Fruit fly (Drosophila melanogaster) whole organism, embryonic: Measurements from ENCODE around the gene dgt6.

Experiments
- Ada2b ChIP-seq: fragments of 200-800 bp; sonication (Bioruptor generic); IDR thresholded peaks from 2 replicates; pipeline ENCODE4 v1.3.6; 2022; ENCODE audit warnings: missing biosample characterization, missing genetic modification characterization
- Bdp1 ChIP-seq: fragments of 200-800 bp; sonication (Bioruptor generic); optimal IDR thresholded peaks from 3 replicates; lab custom pipeline; 2016; ENCODE audit warnings: missing biosample characterization, missing genetic modification characterization
- CG11398 ChIP-seq: fragments of 200-800 bp; sonication (Bioruptor generic); optimal IDR thresholded peaks from 2 replicates; lab custom pipeline; 2016; ENCODE audit warnings: missing biosample characterization, missing genetic modification characterization
- CG11456 ChIP-seq: fragments of 200-800 bp; sonication (Bioruptor generic); IDR thresholded peaks from 3 replicates; pipeline ENCODE4 v1.3.6; 2022; ENCODE audit warnings: missing biosample characterization, missing genetic modification characterization
- CG1603 ChIP-seq: fragments of 200-800 bp; sonication (Bioruptor generic); optimal IDR thresholded peaks from 2 replicates; lab custom pipeline; 2019; ENCODE audit warnings: missing biosample characterization, mild to moderate bottlenecking, missing genetic modification characterization, moderate library complexity
- CG1647 ChIP-seq: fragments of 200-800 bp; sonication (Bioruptor generic); optimal IDR thresholded peaks from 3 replicates; lab custom pipeline; 2016; ENCODE audit warnings: missing biosample characterization, missing genetic modification characterization
- CG16779 ChIP-seq: fragments of 200-800 bp; sonication (Bioruptor generic); IDR thresholded peaks from 2 replicates; pipeline ENCODE4 v1.3.6; 2022; ENCODE audit warnings: missing biosample characterization, missing genetic modification characterization
- CG2712 ChIP-seq: fragments of 200-800 bp; optimal IDR thresholded peaks from 3 replicates; lab custom pipeline; 2019; ENCODE audit warnings: missing biosample characterization, mild to moderate bottlenecking, missing genetic modification characterization, moderate library complexity
- CG30020 ChIP-seq: fragments of 200-800 bp; optimal IDR thresholded peaks from 2 replicates; lab custom pipeline; 2019; ENCODE audit warnings: missing biosample characterization, mild to moderate bottlenecking, missing genetic modification characterization, moderate library complexity
- CG30403 ChIP-seq: fragments of 200-800 bp; sonication (Bioruptor generic); optimal IDR thresholded peaks from 3 replicates; lab custom pipeline; 2016; ENCODE audit warnings: missing biosample characterization, missing genetic modification characterization
- CG3065 ChIP-seq: fragments of 200-800 bp; sonication (Bioruptor generic); optimal IDR thresholded peaks from 2 replicates; lab custom pipeline; 2016; ENCODE audit warnings: missing biosample characterization, missing genetic modification characterization
- CG34376 ChIP-seq: fragments of 200-800 bp; sonication (Bioruptor generic); optimal IDR thresholded peaks from 2 replicates; lab custom pipeline; 2018; ENCODE audit warnings: missing biosample characterization, mild to moderate bottlenecking, missing genetic modification characterization
- CG3995 ChIP-seq: fragments of 200-800 bp; sonication (Bioruptor generic); optimal IDR thresholded peaks from 3 replicates; lab custom pipeline; 2016; ENCODE audit warnings: missing biosample characterization, missing genetic modification characterization
- CG4424 ChIP-seq: fragments of 200-800 bp; sonication (Bioruptor generic); optimal IDR thresholded peaks from 3 replicates; lab custom pipeline; 2016; ENCODE audit warnings: missing biosample characterization, missing genetic modification characterization
- CG7372 ChIP-seq: fragments of 200-800 bp; sonication (Bioruptor generic); IDR thresholded peaks from 2 replicates; pipeline ENCODE4 v1.3.6; 2022; ENCODE audit warnings: missing biosample characterization, missing genetic modification characterization
- CG7556 ChIP-seq: fragments of 200-800 bp; sonication (Bioruptor generic); optimal IDR thresholded peaks from 2 replicates; lab custom pipeline; 2017; ENCODE audit warnings: missing biosample characterization, mild to moderate bottlenecking, missing genetic modification characterization
- CG7963 ChIP-seq: fragments of 200-800 bp; sonication (Bioruptor generic); IDR thresholded peaks from 3 replicates; pipeline ENCODE4 v1.3.6; 2022; ENCODE audit warnings: missing biosample characterization, missing genetic modification characterization; ENCODE audit not compliant: partially characterized antibody
- CG8281 ChIP-seq: fragments of 200-800 bp; sonication (Bioruptor generic); optimal IDR thresholded peaks from 2 replicates; lab custom pipeline; 2018; ENCODE audit warnings: missing biosample characterization, mild to moderate bottlenecking, missing genetic modification characterization, moderate library complexity
- CoRest ChIP-seq: fragments of 200-800 bp; sonication (Bioruptor generic); optimal IDR thresholded peaks from 3 replicates; lab custom pipeline; 2018; ENCODE audit warnings: missing biosample characterization, mild to moderate bottlenecking, missing genetic modification characterization, moderate library complexity
- Dbx ChIP-seq: fragments of 200-800 bp; sonication (Bioruptor generic); IDR thresholded peaks from 3 replicates; pipeline ENCODE4 v1.3.6; 2022; ENCODE audit warnings: missing biosample characterization, missing genetic modification characterization
- Drgx ChIP-seq: fragments of 200-800 bp; sonication (Bioruptor generic); IDR thresholded peaks from 2 replicates; pipeline ENCODE4 v1.3.6; 2022; ENCODE audit warnings: missing biosample characterization, missing genetic modification characterization
- Gsc ChIP-seq: fragments of 200-800 bp; sonication (Bioruptor generic); IDR thresholded peaks from 2 replicates; pipeline ENCODE4 v1.3.6; 2022; ENCODE audit warnings: missing biosample characterization, missing genetic modification characterization
- H2.0 ChIP-seq: fragments of 200-800 bp; sonication (Bioruptor generic); IDR thresholded peaks from 2 replicates; pipeline ENCODE4 v1.3.6; 2022; ENCODE audit warnings: missing biosample characterization, missing genetic modification characterization
- HLH4C ChIP-seq: fragments of 200-800 bp; sonication (Bioruptor generic); IDR thresholded peaks from 3 replicates; pipeline ENCODE4 v1.3.6; 2022; ENCODE audit warnings: missing biosample characterization, missing genetic modification characterization; ENCODE audit not compliant: partially characterized antibody
- Hsf ChIP-seq: fragments of 200-800 bp; sonication (Bioruptor generic); optimal IDR thresholded peaks from 3 replicates; lab custom pipeline; 2016; ENCODE audit warnings: missing biosample characterization, missing genetic modification characterization
- NK7.1 ChIP-seq: fragments of 200-800 bp; sonication (Bioruptor generic); optimal IDR thresholded peaks from 3 replicates; lab custom pipeline; 2016; ENCODE audit warnings: missing biosample characterization, missing genetic modification characterization
- Nf-YC ChIP-seq: fragments of 200-800 bp; optimal IDR thresholded peaks from 3 replicates; lab custom pipeline; 2019; ENCODE audit warnings: missing biosample characterization, mild to moderate bottlenecking, missing genetic modification characterization, moderate library complexity
- Poxn ChIP-seq: fragments of 200-800 bp; sonication (Bioruptor generic); IDR thresholded peaks from 2 replicates; pipeline ENCODE4 v1.3.6; 2022; ENCODE audit warnings: missing biosample characterization, missing genetic modification characterization
- Ptx1 ChIP-seq: fragments of 200-800 bp; sonication (Bioruptor generic); IDR thresholded peaks from 2 replicates; pipeline ENCODE4 v1.3.6; 2022; ENCODE audit warnings: missing biosample characterization, missing genetic modification characterization
- Xbp1 ChIP-seq: fragments of 200-800 bp; sonication (Bioruptor generic); optimal IDR thresholded peaks from 3 replicates; lab custom pipeline; 2016; ENCODE audit warnings: missing biosample characterization, mild to moderate bottlenecking, missing genetic modification characterization
- bbx ChIP-seq: fragments of 200-800 bp; sonication (Bioruptor generic); IDR thresholded peaks from 2 replicates; pipeline ENCODE4 v1.3.6; 2022; ENCODE audit warnings: missing biosample characterization, missing genetic modification characterization; ENCODE audit not compliant: partially characterized antibody
- bigmax ChIP-seq: fragments of 200-800 bp; sonication (Bioruptor generic); optimal IDR thresholded peaks from 2 replicates; lab custom pipeline; 2018; ENCODE audit warnings: missing biosample characterization, mild to moderate bottlenecking, missing genetic modification characterization
- chinmo ChIP-seq: fragments of 200-800 bp; sonication (Bioruptor generic); IDR thresholded peaks from 4 replicates; pipeline ENCODE4 v1.3.6; 2022; ENCODE audit warnings: missing biosample characterization, missing genetic modification characterization; ENCODE audit not compliant: partially characterized antibody
- cwo ChIP-seq: fragments of 200-800 bp; sonication (Bioruptor generic); optimal IDR thresholded peaks from 3 replicates; lab custom pipeline; 2017; ENCODE audit warnings: missing biosample characterization, missing genetic modification characterization, mild to moderate bottlenecking, moderate library complexity, missing genetic modification reagents
- ems ChIP-seq: fragments of 200-800 bp; sonication (Bioruptor generic); optimal IDR thresholded peaks from 3 replicates; lab custom pipeline; 2016; ENCODE audit warnings: missing biosample characterization, missing genetic modification characterization
- fru ChIP-seq: fragments of >200 bp; optimal IDR thresholded peaks from 2 replicates; lab custom pipeline; 2017
- fu2 ChIP-seq: fragments of 200-800 bp; sonication (Bioruptor generic); optimal IDR thresholded peaks from 2 replicates; lab custom pipeline; 2016; ENCODE audit warnings: missing biosample characterization, missing genetic modification characterization
- gsb ChIP-seq: fragments of 200-800 bp; sonication (Bioruptor generic); IDR thresholded peaks from 2 replicates; pipeline ENCODE4 v1.3.6; 2022; ENCODE audit warnings: missing biosample characterization, missing genetic modification characterization
- her ChIP-seq: fragments of 200-800 bp; sonication (Bioruptor generic); optimal IDR thresholded peaks from 2 replicates; lab custom pipeline; 2016; ENCODE audit warnings: missing biosample characterization, missing genetic modification characterization
- jing ChIP-seq: fragments of 200-800 bp; sonication (Bioruptor generic); optimal IDR thresholded peaks from 2 replicates; lab custom pipeline; 2018; ENCODE audit warnings: missing biosample characterization, mild to moderate bottlenecking, missing genetic modification characterization
- lilli ChIP-seq: fragments of 200-800 bp; sonication (Bioruptor generic); optimal IDR thresholded peaks from 3 replicates; lab custom pipeline; 2016; ENCODE audit warnings: missing biosample characterization, missing genetic modification characterization
- lov ChIP-seq, 2 experiments: fragments of 200-800 bp in 1 of 2; fragments of >200 bp in 1 of 2; sonication (Bioruptor generic) in 1 of 2; IDR thresholded peaks in 1 of 2; optimal IDR thresholded peaks in 1 of 2; 2 replicates in 1 of 2; 3 replicates in 1 of 2; pipeline versions ENCODE4 v1.3.6 to Lab custom; 2017 to 2022; ENCODE audit warnings: missing biosample characterization in 1 of 2, missing genetic modification characterization in 1 of 2
- odd ChIP-seq: fragments of 200-800 bp; sonication (Bioruptor generic); optimal IDR thresholded peaks from 2 replicates; lab custom pipeline; 2017; ENCODE audit warnings: missing biosample characterization, mild to moderate bottlenecking, missing genetic modification characterization
- pita ChIP-seq: fragments of 200-800 bp; sonication (Bioruptor generic); optimal IDR thresholded peaks from 2 replicates; lab custom pipeline; 2017; ENCODE audit warnings: missing biosample characterization, mild to moderate bottlenecking, missing genetic modification characterization
- prd ChIP-seq, 3 experiments: fragments of >200 bp in 2 of 3; fragments of 200-800 bp in 1 of 3; sonication (Bioruptor generic) in 1 of 3; optimal IDR thresholded peaks in 2 of 3; IDR thresholded peaks in 1 of 3; 2 replicates in 2 of 3; 3 replicates in 1 of 3; pipeline versions ENCODE4 v1.3.6 to Lab custom; 2017 to 2022; ENCODE audit warnings: missing biosample characterization in 1 of 3, missing genetic modification characterization in 1 of 3
- pros ChIP-seq: fragments of 200-800 bp; sonication (Bioruptor generic); optimal IDR thresholded peaks from 3 replicates; lab custom pipeline; 2019; ENCODE audit warnings: missing biosample characterization, mild to moderate bottlenecking, missing genetic modification characterization, moderate library complexity
- sr ChIP-seq: fragments of 200-800 bp; sonication (Bioruptor generic); IDR thresholded peaks from 3 replicates; pipeline ENCODE4 v1.3.6; 2022; ENCODE audit warnings: missing biosample characterization, missing genetic modification characterization
- tx ChIP-seq: fragments of 200-800 bp; sonication (Bioruptor generic); optimal IDR thresholded peaks from 2 replicates; lab custom pipeline; 2016; ENCODE audit warnings: missing biosample characterization, missing genetic modification characterization
- unpg ChIP-seq: fragments of 200-800 bp; sonication (Bioruptor generic); optimal IDR thresholded peaks from 3 replicates; lab custom pipeline; 2018; ENCODE audit warnings: missing biosample characterization, mild to moderate bottlenecking, missing genetic modification characterization, moderate library complexity

The dgt6 gene

DNA sequence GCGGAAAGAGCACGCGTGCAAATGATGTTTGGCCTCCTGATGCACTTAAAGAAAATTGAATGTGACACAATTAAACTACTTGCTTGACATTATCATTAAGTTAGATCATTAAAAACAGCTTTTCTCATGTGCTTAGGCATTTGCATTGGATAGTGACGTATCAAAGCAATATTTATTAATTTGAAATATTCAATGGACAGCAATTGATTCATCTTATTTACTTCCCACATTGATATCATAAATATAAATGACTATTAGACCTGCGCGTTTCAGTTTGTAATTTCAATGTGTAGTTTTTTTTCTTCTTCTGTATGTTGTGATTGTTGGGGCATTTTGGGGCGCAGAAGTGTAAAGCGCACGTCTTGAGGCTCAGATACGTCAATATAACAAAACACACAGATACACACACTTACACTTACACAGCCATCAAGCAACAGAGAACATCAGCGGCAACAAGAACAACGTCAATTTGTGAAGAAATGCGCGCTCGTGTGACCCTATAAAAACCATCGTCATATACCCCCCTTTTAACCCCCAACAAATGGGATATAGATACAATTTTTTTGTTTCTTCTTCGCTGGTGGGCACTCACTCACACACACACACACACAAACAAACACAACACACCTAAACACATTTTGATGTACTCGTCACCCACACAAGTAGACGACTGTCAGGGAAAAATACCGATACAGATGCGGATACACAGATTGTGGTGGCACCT, 41.7 kb downstream of the dgt6 start (continued):
- TF ChIP-seq CG11398 (GFP tag; lab: Kevin White, UChicago) (no peak), CG7963 (GFP tag; lab: Robert Waterston, UW) (no peak), jing (GFP tag; lab: Kevin White, UChicago) (peak; percentile 58), NK7.1 (GFP tag; lab: Kevin White, UChicago) (peak; percentile 46), fru (lab: Kevin White, UChicago) (no peak), pita (no peak), CoRest (tag; lab: Kevin White, UChicago) (peak; percentile 74), Hsf (GFP tag; lab: Kevin White, UChicago) (peak; percentile 72), lilli (GFP tag; lab: Kevin White, UChicago) (peak; percentile 68), bbx (GFP tag; lab: Robert Waterston, UW) (no peak), CG1647 (GFP tag; lab: Kevin White, UChicago) (no peak), odd (peak; percentile 40), Gsc (no peak), unpg (GFP tag; lab: Kevin White, UChicago) (peak; percentile 82), Ada2b (GFP tag; lab: Robert Waterston, UW) (peak; percentile 27; the same call in 1 of the 2 replicates), CG1603 (peak; percentile 71), Poxn (GFP tag; lab: Robert Waterston, UW) (no peak), chinmo (0 out of 4 replicates have a peak, but pooled peaks have one; percentile 13), prd (optimal IDR thresholded peaks at IDR 0.05; lab: Kevin White, UChicago) (no peak), prd (GFP tag; IDR thresholded peaks at IDR 0.05; lab: Robert Waterston, UW) (peak; percentile 79), Bdp1 (GFP tag; lab: Kevin White, UChicago) (peak; percentile 14), CG30403 (GFP tag; lab: Kevin White, UChicago) (peak; percentile 76), Ptx1 (peak; percentile 77), CG3995 (GFP tag; lab: Kevin White, UChicago) (no peak), CG16779 (GFP tag; lab: Robert Waterston, UW) (no peak), fu2 (GFP tag; lab: Kevin White, UChicago) (no peak), CG8281 (tag; lab: Kevin White, UChicago) (peak; percentile 45), her (GFP tag; lab: Kevin White, UChicago) (no peak), CG3065 (GFP tag; lab: Kevin White, UChicago) (peak; percentile 62), CG7556 (peak; percentile 83), tx (GFP tag; lab: Kevin White, UChicago) (peak; percentile 39), cwo (peak; percentile 49), pros (GFP tag; lab: Kevin White, UChicago) (peak; percentile 18), gsb (no peak), Drgx (GFP tag; lab: Robert Waterston, UW) (0 out of 2 replicates have a peak, but pooled peaks have one; percentile 19), ems (peak; percentile 76), H2.0 (peak; percentile 51), CG2712 (tag; lab: Kevin White, UChicago) (peak; percentile 88), bigmax (GFP tag; lab: Kevin White, UChicago) (no peak), CG30020 (tag; lab: Kevin White, UChicago) (no peak), Nf-YC (peak; percentile 20), Xbp1 (peak; percentile 73), sr (no peak), Dbx (no peak), HLH4C (no peak), CG11456 (GFP tag; lab: Robert Waterston, UW) (0 out of 3 replicates have a peak, but pooled peaks have one; percentile 48), CG34376 (GFP tag; lab: Kevin White, UChicago) (no peak), lov (optimal IDR thresholded peaks at IDR 0.05; lab: Kevin White, UChicago) (no peak), lov (GFP tag; IDR thresholded peaks at IDR 0.05; lab: Robert Waterston, UW) (no peak), CG4424 (GFP tag; lab: Kevin White, UChicago) (peak; percentile 75), CG7372 (peak; percentile 51; the same call in 1 of the 2 replicates)
